Fruit fly (Drosophila melanogaster) whole organism, embryonic: Measurements from ENCODE around the gene CG17249.
A peak's percentile ranks its signal among the peaks of the same experiment; 100 is the strongest.

ENCODE experiments used
- ATbp ChIP-seq: fragments of 200-800 bp; sonication (Bioruptor generic); optimal IDR thresholded peaks from 2 replicates; lab custom pipeline; 2017; ENCODE audit warnings: missing biosample characterization, mild to moderate bottlenecking, missing genetic modification characterization, missing genetic modification reagents
- Atf6 ChIP-seq: fragments of 200-800 bp; sonication (Bioruptor generic); IDR thresholded peaks from 2 replicates; pipeline ENCODE4 v1.3.6; 2022; ENCODE audit warnings: missing biosample characterization, missing genetic modification characterization
- Awh ChIP-seq: fragments of 200-800 bp; sonication (Bioruptor generic); IDR thresholded peaks from 2 replicates; pipeline ENCODE4, ENCODE4 v1.3.6; 2022; ENCODE audit warnings: missing biosample characterization, missing genetic modification characterization
- Bdp1 ChIP-seq: fragments of 200-800 bp; sonication (Bioruptor generic); optimal IDR thresholded peaks from 3 replicates; lab custom pipeline; 2016; ENCODE audit warnings: missing biosample characterization, missing genetic modification characterization
- Blimp-1 ChIP-seq: fragments of 200-800 bp; sonication (Bioruptor generic); optimal IDR thresholded peaks from 3 replicates; lab custom pipeline; 2018; ENCODE audit warnings: missing biosample characterization, missing genetic modification characterization, mild to moderate bottlenecking, moderate library complexity, missing genetic modification reagents
- CG10147 ChIP-seq: fragments of 200-800 bp; sonication (Bioruptor generic); optimal IDR thresholded peaks from 2 replicates; lab custom pipeline; 2019; ENCODE audit warnings: missing biosample characterization, mild to moderate bottlenecking, missing genetic modification characterization, moderate library complexity
- CG11247 ChIP-seq: fragments of 200-800 bp; sonication (Bioruptor generic); IDR thresholded peaks from 2 replicates; pipeline ENCODE4 v1.3.6; 2022; ENCODE audit warnings: missing biosample characterization, missing genetic modification characterization
- CG12744 ChIP-seq: fragments of 200-800 bp; sonication (Bioruptor generic); optimal IDR thresholded peaks from 2 replicates; lab custom pipeline; 2016; ENCODE audit warnings: missing biosample characterization, missing genetic modification characterization
- CG13123 ChIP-seq: fragments of 200-800 bp; sonication (Bioruptor generic); optimal IDR thresholded peaks from 2 replicates; lab custom pipeline; 2016; ENCODE audit warnings: missing biosample characterization, missing genetic modification characterization
- CG14860 ChIP-seq: fragments of 200-800 bp; sonication (Bioruptor generic); IDR thresholded peaks from 3 replicates; pipeline ENCODE4 v1.3.6; 2022; ENCODE audit warnings: missing biosample characterization, missing genetic modification characterization; ENCODE audit not compliant: partially characterized antibody
- CG15073 ChIP-seq: fragments of 200-800 bp; sonication (Bioruptor generic); optimal IDR thresholded peaks from 2 replicates; lab custom pipeline; 2016; ENCODE audit warnings: missing biosample characterization, missing genetic modification characterization
- CG1529 ChIP-seq: fragments of 200-800 bp; sonication (Bioruptor generic); optimal IDR thresholded peaks from 3 replicates; lab custom pipeline; 2018; ENCODE audit warnings: missing biosample characterization, missing genetic modification characterization
- CG5953 ChIP-seq: fragments of 200-800 bp; sonication (Bioruptor generic); IDR thresholded peaks from 2 replicates; pipeline ENCODE4 v1.3.6; 2022; ENCODE audit warnings: missing biosample characterization, missing genetic modification characterization
- CG6689 ChIP-seq: fragments of 200-800 bp; sonication (Bioruptor generic); IDR thresholded peaks from 2 replicates; pipeline ENCODE4 v1.3.6; 2022; ENCODE audit warnings: missing biosample characterization, missing genetic modification characterization
- CG7271 ChIP-seq: fragments of 200-800 bp; sonication (Bioruptor generic); optimal IDR thresholded peaks from 2 replicates; lab custom pipeline; 2018; ENCODE audit warnings: missing biosample characterization, mild to moderate bottlenecking, missing genetic modification characterization, moderate library complexity
- CG7786 ChIP-seq: fragments of 200-800 bp; sonication (Bioruptor generic); optimal IDR thresholded peaks from 2 replicates; lab custom pipeline; 2016; ENCODE audit warnings: missing biosample characterization, missing genetic modification characterization
- CG8924 ChIP-seq: fragments of 200-800 bp; optimal IDR thresholded peaks from 3 replicates; lab custom pipeline; 2019; ENCODE audit warnings: missing biosample characterization, mild to moderate bottlenecking, missing genetic modification characterization, moderate library complexity
- CG9437 ChIP-seq: fragments of 200-800 bp; sonication (Bioruptor generic); optimal IDR thresholded peaks from 2 replicates; lab custom pipeline; 2018; ENCODE audit warnings: missing biosample characterization, mild to moderate bottlenecking, missing genetic modification characterization
- Dp ChIP-seq: fragments of 200-800 bp; sonication (Bioruptor generic); optimal IDR thresholded peaks from 2 replicates; lab custom pipeline; 2018; ENCODE audit warnings: missing biosample characterization, mild to moderate bottlenecking, missing genetic modification characterization, moderate library complexity
- Fer3 ChIP-seq: fragments of 200-800 bp; sonication (Bioruptor generic); optimal IDR thresholded peaks from 2 replicates; lab custom pipeline; 2018; ENCODE audit warnings: missing biosample characterization, mild to moderate bottlenecking, missing genetic modification characterization, moderate library complexity
- HmgD ChIP-seq: fragments of 200-800 bp; sonication (Bioruptor generic); optimal IDR thresholded peaks from 3 replicates; lab custom pipeline; 2016; ENCODE audit warnings: missing biosample characterization, missing genetic modification characterization
- MBD-R2 ChIP-seq: fragments of 200-800 bp; sonication (Bioruptor generic); IDR thresholded peaks from 2 replicates; pipeline ENCODE4 v1.3.6; 2022; ENCODE audit warnings: missing biosample characterization, missing genetic modification characterization
- Mad ChIP-seq: fragments of 200-800 bp; sonication (Bioruptor generic); optimal IDR thresholded peaks from 2 replicates; lab custom pipeline; 2016; ENCODE audit warnings: missing biosample characterization, missing genetic modification characterization
- Nf-YB ChIP-seq: fragments of 200-800 bp; sonication (Bioruptor generic); optimal IDR thresholded peaks from 3 replicates; lab custom pipeline; 2019; ENCODE audit warnings: missing biosample characterization, mild to moderate bottlenecking, missing genetic modification characterization, moderate library complexity
- Nf-YC ChIP-seq: fragments of 200-800 bp; optimal IDR thresholded peaks from 3 replicates; lab custom pipeline; 2019; ENCODE audit warnings: missing biosample characterization, mild to moderate bottlenecking, missing genetic modification characterization, moderate library complexity
- Sry-δ ChIP-seq: fragments of 200-800 bp; sonication (Bioruptor generic); optimal IDR thresholded peaks from 2 replicates; lab custom pipeline; 2016; ENCODE audit warnings: missing biosample characterization, missing genetic modification characterization
- Tbp ChIP-seq: fragments of >200 bp; optimal IDR thresholded peaks from 2 replicates; lab custom pipeline; 2018; ENCODE audit warnings: missing biosample characterization, missing genetic modification characterization
- Vsx1 ChIP-seq: fragments of 200-800 bp; sonication (Bioruptor generic); optimal IDR thresholded peaks from 2 replicates; lab custom pipeline; 2017; ENCODE audit warnings: missing biosample characterization, mild to moderate bottlenecking, missing genetic modification characterization, missing genetic modification reagents
- cas ChIP-seq: fragments of 200-800 bp; sonication (Bioruptor generic); IDR thresholded peaks from 2 replicates; pipeline ENCODE4 v1.3.6; 2022; ENCODE audit warnings: missing biosample characterization, missing genetic modification characterization
- cato ChIP-seq: fragments of 200-800 bp; sonication (Bioruptor generic); optimal IDR thresholded peaks from 2 replicates; lab custom pipeline; 2016; ENCODE audit warnings: missing biosample characterization, missing genetic modification characterization, borderline replicate concordance
- chm ChIP-seq: fragments of 200-800 bp; sonication (Bioruptor generic); IDR thresholded peaks from 2 replicates; pipeline ENCODE4 v1.3.6; 2022; ENCODE audit warnings: missing biosample characterization, missing genetic modification characterization
- eve ChIP-seq, 2 experiments: fragments of >200 bp; optimal IDR thresholded peaks; 2 replicates each; lab custom pipeline; 2017; ENCODE audit warnings: missing biosample characterization in 2 of 2, missing genetic modification characterization in 2 of 2
- fd102C ChIP-seq: fragments of 200-800 bp; sonication (Bioruptor generic); optimal IDR thresholded peaks from 2 replicates; lab custom pipeline; 2018; ENCODE audit warnings: missing biosample characterization, mild to moderate bottlenecking, missing genetic modification characterization, moderate library complexity
- fd64A ChIP-seq: fragments of 200-800 bp; sonication (Bioruptor generic); optimal IDR thresholded peaks from 3 replicates; lab custom pipeline; 2018; ENCODE audit warnings: missing biosample characterization, mild to moderate bottlenecking, missing genetic modification characterization
- gcm2 ChIP-seq: fragments of 200-800 bp; sonication (Bioruptor generic); optimal IDR thresholded peaks from 2 replicates; lab custom pipeline; 2016; ENCODE audit warnings: missing biosample characterization, missing genetic modification characterization
- h ChIP-seq: fragments of >200 bp; optimal IDR thresholded peaks from 2 replicates; lab custom pipeline; 2017
- hb ChIP-seq: fragments of 200-800 bp; sonication (Bioruptor generic); IDR thresholded peaks from 3 replicates; pipeline ENCODE4 v1.3.6; 2022; ENCODE audit warnings: missing biosample characterization, missing genetic modification characterization; ENCODE audit not compliant: partially characterized antibody
- hkb ChIP-seq, 2 experiments: fragments of 200-800 bp in 1 of 2; fragments of >200 bp in 1 of 2; sonication (Bioruptor generic) in 1 of 2; IDR thresholded peaks in 1 of 2; optimal IDR thresholded peaks in 1 of 2; 2 replicates each; pipeline versions ENCODE4 v1.3.6 to Lab custom; 2017 to 2022; ENCODE audit warnings: missing biosample characterization in 1 of 2, missing genetic modification characterization in 1 of 2
- hth ChIP-seq: fragments of >200 bp; optimal IDR thresholded peaks from 2 replicates; lab custom pipeline; 2017; ENCODE audit warnings: inconsistent platforms
- lilli ChIP-seq: fragments of 200-800 bp; sonication (Bioruptor generic); optimal IDR thresholded peaks from 3 replicates; lab custom pipeline; 2016; ENCODE audit warnings: missing biosample characterization, missing genetic modification characterization
- lola ChIP-seq, 3 experiments: fragments of >200 bp in 2 of 3; fragments of 200-800 bp in 1 of 3; sonication (Bioruptor generic) in 1 of 3; optimal IDR thresholded peaks; 2 replicates each; lab custom pipeline; 2017 to 2019; ENCODE audit warnings: missing biosample characterization in 3 of 3, missing genetic modification characterization in 3 of 3, mild to moderate bottlenecking in 1 of 3, moderate library complexity in 1 of 3
- maf-S ChIP-seq: fragments of 200-800 bp; sonication (Bioruptor generic); optimal IDR thresholded peaks from 2 replicates; lab custom pipeline; 2016; ENCODE audit warnings: missing biosample characterization, missing genetic modification characterization
- onecut ChIP-seq: fragments of 200-800 bp; sonication (Bioruptor generic); IDR thresholded peaks from 2 replicates; pipeline ENCODE4 v1.3.6; 2022; ENCODE audit warnings: missing biosample characterization, missing genetic modification characterization
- p53 ChIP-seq: fragments of 200-800 bp; sonication (Bioruptor generic); optimal IDR thresholded peaks from 2 replicates; lab custom pipeline; 2016; ENCODE audit warnings: missing biosample characterization, missing genetic modification characterization
- ro ChIP-seq: fragments of 200-800 bp; sonication (Bioruptor generic); IDR thresholded peaks from 2 replicates; pipeline ENCODE4 v1.3.6; 2022; ENCODE audit warnings: missing biosample characterization, missing genetic modification characterization
- row ChIP-seq: fragments of 200-800 bp; sonication (Bioruptor generic); IDR thresholded peaks from 3 replicates; pipeline ENCODE4 v1.3.6; 2022; ENCODE audit warnings: missing biosample characterization, missing genetic modification characterization
- run ChIP-seq: fragments of 200-800 bp; sonication (Bioruptor generic); optimal IDR thresholded peaks from 3 replicates; lab custom pipeline; 2018; ENCODE audit warnings: missing biosample characterization, mild to moderate bottlenecking, missing genetic modification characterization
- scrt ChIP-seq: fragments of 200-800 bp; sonication (Bioruptor generic); optimal IDR thresholded peaks from 2 replicates; lab custom pipeline; 2018; ENCODE audit warnings: missing biosample characterization, mild to moderate bottlenecking, missing genetic modification characterization, moderate library complexity
- sens-2 ChIP-seq: fragments of 200-800 bp; sonication (Bioruptor generic); IDR thresholded peaks from 2 replicates; pipeline ENCODE4 v1.3.6; 2022; ENCODE audit warnings: missing biosample characterization, missing genetic modification characterization
- shn ChIP-seq: fragments of 200-800 bp; sonication (Bioruptor generic); optimal IDR thresholded peaks from 3 replicates; lab custom pipeline; 2016; ENCODE audit warnings: missing biosample characterization, missing genetic modification characterization
- usp ChIP-seq: fragments of >200 bp; optimal IDR thresholded peaks from 2 replicates; lab custom pipeline; 2017; ENCODE audit warnings: missing biosample characterization, missing genetic modification characterization
- yki ChIP-seq: fragments of >200 bp; optimal IDR thresholded peaks from 3 replicates; lab custom pipeline; 2018
- zfh1 ChIP-seq: fragments of 200-800 bp; sonication (Bioruptor generic); IDR thresholded peaks from 3 replicates; pipeline ENCODE4 v1.3.6; 2022; ENCODE audit warnings: missing biosample characterization, missing genetic modification characterization

CG17249 gene

dm6 chr3L:1664876-1665275 is 17.6 kb upstream of the CG17249 start, which contains the start of the genes Srrm234 and CG7974 (continued):
- TF ChIP-seq Atf6 (GFP tag; lab: Robert Waterston, UW) = no peak
- no peak for TF ChIP-seq CG5953 (GFP tag; lab: Robert Waterston, UW)
- TF ChIP-seq Fer3 (tag; lab: Kevin White, UChicago) = no peak
- no peak for TF ChIP-seq hb
- TF ChIP-seq sens-2 (GFP tag; lab: Robert Waterston, UW) = no peak
- peak; percentile 13 for TF ChIP-seq Nf-YC (tag; lab: Kevin White, UChicago)
- TF ChIP-seq ro (GFP tag; lab: Robert Waterston, UW) = no peak
- no peak for TF ChIP-seq shn (GFP tag; lab: Kevin White, UChicago)
- peak; percentile 25 for TF ChIP-seq CG10147
- no peak for TF ChIP-seq scrt (GFP tag; lab: Kevin White, UChicago)
- no peak for TF ChIP-seq HmgD
- no peak for TF ChIP-seq maf-S (GFP tag; lab: Kevin White, UChicago)
- TF ChIP-seq cas (GFP tag; lab: Robert Waterston, UW) = no peak
- no peak for TF ChIP-seq zfh1 (GFP tag; lab: Robert Waterston, UW)
- no peak for TF ChIP-seq fd102C (GFP tag; lab: Kevin White, UChicago)
- no peak for TF ChIP-seq fd64A (GFP tag; lab: Kevin White, UChicago)
- TF ChIP-seq Tbp (GFP tag; lab: Kevin White, UChicago) = no peak
- TF ChIP-seq eve (GFP tag; optimal IDR thresholded peaks at IDR 0.05; lab: Kevin White, UChicago) = no peak
- no peak for TF ChIP-seq CG7786 (GFP tag; lab: Kevin White, UChicago)
- TF ChIP-seq lola (GFP tag; optimal IDR thresholded peaks at IDR 0.05; lab: Kevin White, UChicago) = no peak
- TF ChIP-seq run (tag; lab: Kevin White, UChicago) = no peak
- no peak for TF ChIP-seq CG12744 (GFP tag; lab: Kevin White, UChicago)
- no peak for TF ChIP-seq CG7271 (tag; lab: Kevin White, UChicago)
- no peak for TF ChIP-seq CG1529 (GFP tag; lab: Kevin White, UChicago)
- no peak for TF ChIP-seq h (lab: Kevin White, UChicago)
- no peak for TF ChIP-seq gcm2
- TF ChIP-seq Sry-δ = no peak
- TF ChIP-seq usp (GFP tag; lab: Kevin White, UChicago) = no peak
- no peak for TF ChIP-seq ATbp (GFP tag; lab: Kevin White, UChicago)
- TF ChIP-seq hkb (optimal IDR thresholded peaks at IDR 0.05; lab: Kevin White, UChicago) = no peak
- 0 out of 2 replicates have a peak, but pooled peaks have one; percentile 25 for TF ChIP-seq hkb (GFP tag; IDR thresholded peaks at IDR 0.05; lab: Robert Waterston, UW)
- no peak for TF ChIP-seq p53 (GFP tag; lab: Kevin White, UChicago)
- no peak for TF ChIP-seq lilli
- no peak for TF ChIP-seq Blimp-1 (GFP tag; lab: Kevin White, UChicago)
- TF ChIP-seq MBD-R2 = peak; percentile 93
- no peak for TF ChIP-seq cato (GFP tag; lab: Kevin White, UChicago)
- no peak for TF ChIP-seq CG14860
- peak; percentile 29; the same call in 1 of the 3 replicates for TF ChIP-seq row (GFP tag; lab: Robert Waterston, UW)
- TF ChIP-seq onecut = no peak; the same call in 1 of the 2 replicates
- peak; percentile 83 for TF ChIP-seq CG9437 (GFP tag; lab: Kevin White, UChicago)
- TF ChIP-seq Awh = no peak
- no peak for TF ChIP-seq CG11247 (GFP tag; lab: Robert Waterston, UW)
- TF ChIP-seq chm (GFP tag; lab: Robert Waterston, UW) = no peak
- no peak for TF ChIP-seq Nf-YB (GFP tag; lab: Kevin White, UChicago)
- TF ChIP-seq Bdp1 (GFP tag; lab: Kevin White, UChicago) = no peak
- TF ChIP-seq hth = no peak
- TF ChIP-seq Dp (GFP tag; lab: Kevin White, UChicago) = peak; percentile 43
- TF ChIP-seq CG8924 (tag; lab: Kevin White, UChicago) = peak; percentile 9
- TF ChIP-seq CG13123 = no peak
- TF ChIP-seq Mad = no peak
- TF ChIP-seq CG6689 (GFP tag; lab: Robert Waterston, UW) = no peak
- no peak for TF ChIP-seq yki
- no peak for TF ChIP-seq CG15073
- no peak for TF ChIP-seq Vsx1
